Fruit fly (Drosophila melanogaster): ENCODE results near the gene msd5.

Gene msd5

DNA sequence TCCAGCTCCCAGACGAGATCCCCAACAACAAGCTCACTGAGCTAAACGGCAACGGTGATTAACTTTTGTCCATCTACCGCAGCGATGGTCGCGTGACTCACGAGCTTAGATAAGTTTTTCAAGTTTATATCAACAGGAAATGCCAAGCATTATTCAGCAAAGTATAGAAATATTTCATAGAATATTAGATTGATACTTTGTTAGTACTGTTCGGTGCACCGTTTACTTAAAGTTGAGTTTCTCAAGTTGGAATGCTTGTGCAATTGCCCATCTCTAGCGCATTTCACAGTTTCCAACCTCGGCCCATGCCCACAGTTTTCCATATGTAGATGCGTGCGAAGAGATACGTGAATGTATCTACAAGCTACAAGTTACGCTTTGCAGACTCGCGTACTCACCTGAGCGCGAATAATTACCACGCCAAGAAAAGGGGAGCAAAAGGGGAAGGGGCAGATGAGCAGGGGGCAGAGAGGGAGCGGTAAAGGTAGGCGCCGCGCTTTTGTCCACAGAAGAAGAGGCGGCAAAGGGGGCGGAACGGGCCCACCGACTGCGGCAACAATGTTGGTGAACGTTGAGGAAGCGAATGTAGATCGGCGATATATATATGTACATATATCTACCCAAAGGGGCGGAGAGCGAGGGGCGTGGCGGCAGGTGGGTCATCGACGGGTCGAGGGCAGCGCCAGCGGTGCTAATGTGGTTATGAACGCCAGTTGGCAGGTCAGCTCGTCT is 43.2 kb upstream of the msd5 start (continued):
- TF ChIP-seq CG17568 (GFP tag; optimal IDR thresholded peaks at IDR 0.05) (no peak), chif (GFP tag; optimal IDR thresholded peaks at IDR 0.05) (peak; percentile 31 to 35), tio (GFP tag; optimal IDR thresholded peaks at IDR 0.05) (no peak), wek (GFP tag; optimal IDR thresholded peaks at IDR 0.05) (no peak), lola (GFP tag; optimal IDR thresholded peaks at IDR 0.05) (peak in 1 of 3 experiments; percentile 31), Myb (GFP tag; optimal IDR thresholded peaks at IDR 0.05) (no peak), D19A (tag; optimal IDR thresholded peaks at IDR 0.05) (peak; percentile 14), CG10543 (GFP tag; optimal IDR thresholded peaks at IDR 0.05) (no peak), CG12155 (GFP tag; optimal IDR thresholded peaks at IDR 0.05) (no peak), CG3163 (GFP tag; optimal IDR thresholded peaks at IDR 0.05) (no peak), pfk (GFP tag; optimal IDR thresholded peaks at IDR 0.05) (no peak), CG10431 (GFP tag; optimal IDR thresholded peaks at IDR 0.05) (no peak), Spps (tag; optimal IDR thresholded peaks at IDR 0.05) (no peak), so (GFP tag; IDR thresholded peaks at IDR 0.05) (peak; percentile 76; the same call in 2 of the 3 replicates), kah (GFP tag; optimal IDR thresholded peaks at IDR 0.05) (no peak), ATbp (GFP tag; optimal IDR thresholded peaks at IDR 0.05) (peak; percentile 47), sens-2 (GFP tag; IDR thresholded peaks at IDR 0.05) (no peak), Antp (GFP tag; optimal IDR thresholded peaks at IDR 0.05) (peak; percentile 8), CG8478 (optimal IDR thresholded peaks at IDR 0.05) (no peak), CG13296 (GFP tag; optimal IDR thresholded peaks at IDR 0.05) (no peak), gsb (GFP tag; IDR thresholded peaks at IDR 0.05) (no peak), CG7839 (tag; optimal IDR thresholded peaks at IDR 0.05) (peak; percentile 43), CG6683 (GFP tag; optimal IDR thresholded peaks at IDR 0.05) (no peak), MBD-R2 (GFP tag; IDR thresholded peaks at IDR 0.05) (no peak), CG13775 (GFP tag; optimal IDR thresholded peaks at IDR 0.05) (peak; percentile 19), Oli (tag; optimal IDR thresholded peaks at IDR 0.05) (peak; percentile 68), chinmo (GFP tag; IDR thresholded peaks at IDR 0.05; ENCODE audit: partially characterized antibody) (no peak), Blimp-1 (GFP tag; optimal IDR thresholded peaks at IDR 0.05) (peak; percentile 59), HHEX (GFP tag; optimal IDR thresholded peaks at IDR 0.05) (no peak), Dip3 (GFP tag; optimal IDR thresholded peaks at IDR 0.05) (no peak), fd96Cb (tag; optimal IDR thresholded peaks at IDR 0.05) (peak; percentile 37), CG33213 (GFP tag; optimal IDR thresholded peaks at IDR 0.05) (no peak), Scr (GFP tag; IDR thresholded peaks at IDR 0.05; ENCODE audit: partially characterized antibody) (peak; percentile 61), jigr1 (GFP tag; IDR thresholded peaks at IDR 0.05) (no peak), CG6854 (GFP tag; optimal IDR thresholded peaks at IDR 0.05) (no peak), unc-4 (GFP tag; IDR thresholded peaks at IDR 0.05; ENCODE audit: partially characterized antibody) (peak; percentile 61), sima (GFP tag; optimal IDR thresholded peaks at IDR 0.05) (no peak), Ets65A (GFP tag) (peak; percentile 78), trh (GFP tag; optimal IDR thresholded peaks at IDR 0.05) (peak; percentile 9), ase (GFP tag; IDR thresholded peaks at IDR 0.05) (no peak), Asciz (GFP tag; optimal IDR thresholded peaks at IDR 0.05) (peak; percentile 35), bab2 (GFP tag; optimal IDR thresholded peaks at IDR 0.05) (peak; percentile 50), CG7963 (GFP tag; IDR thresholded peaks at IDR 0.05; ENCODE audit: partially characterized antibody) (no peak), Mad (GFP tag; optimal IDR thresholded peaks at IDR 0.05) (peak; percentile 3), Ada2b (GFP tag; IDR thresholded peaks at IDR 0.05) (0 out of 2 replicates have a peak, but pooled peaks have one; percentile 21), CG5953 (GFP tag; IDR thresholded peaks at IDR 0.05) (peak; percentile 28; the same call in 1 of the 2 replicates), grn (GFP tag; optimal IDR thresholded peaks at IDR 0.05) (peak; percentile 15), bowl (GFP tag; IDR thresholded peaks at IDR 0.05) (0 out of 2 replicates have a peak, but pooled peaks have one; percentile 24), zfh1 (GFP tag; IDR thresholded peaks at IDR 0.05) (peak; percentile 53; the same call in 1 of the 3 replicates)

All from whole organism, embryonic.